Worm (Caenorhabditis elegans) whole organism, mixed stage, embryonic: ENCODE results near the gene F40H6.5.

Experiments
- blmp-1 ChIP-seq: fragments of 150-350 bp; optimal IDR thresholded peaks from 2 replicates; lab custom pipeline; 2014; ENCODE audit warnings: missing biosample characterization, missing genetic modification characterization
- ceh-83 ChIP-seq: fragments of 200-800 bp; sonication (Bioruptor generic); optimal IDR thresholded peaks from 2 replicates; lab custom pipeline; 2018; ENCODE audit warnings: mild to moderate bottlenecking, missing genetic modification characterization, missing compliant biosample characterization
- elt-1 ChIP-seq: sonication (generic microtip); optimal IDR thresholded peaks from 2 replicates; lab custom pipeline; 2017; ENCODE audit warnings: missing genetic modification characterization, mild to moderate bottlenecking, missing compliant biosample characterization, antibody characterized with exemption, moderate library complexity, borderline replicate concordance; ENCODE audit not compliant: insufficient read depth
- elt-3 ChIP-seq: fragments of 150-350 bp; optimal IDR thresholded peaks from 2 replicates; lab custom pipeline; 2014; ENCODE audit warnings: missing biosample characterization, missing genetic modification characterization
- nhr-28 ChIP-seq: fragments of 150-350 bp; optimal IDR thresholded peaks from 2 replicates; lab custom pipeline; 2014; ENCODE audit warnings: missing biosample characterization, missing genetic modification characterization
- pha-4 ChIP-seq: fragments of 150-350 bp; optimal IDR thresholded peaks from 2 replicates; lab custom pipeline; 2018; ENCODE audit warnings: missing biosample characterization, missing genetic modification reagents, missing genetic modification characterization
- snpc-4 ChIP-seq: fragments of 150-350 bp; optimal IDR thresholded peaks from 2 replicates; lab custom pipeline; 2014; ENCODE audit warnings: missing biosample characterization, missing genetic modification characterization
- unc-62 ChIP-seq: fragments of 150-350 bp; optimal IDR thresholded peaks from 2 replicates; lab custom pipeline; 2014; ENCODE audit warnings: missing biosample characterization, missing genetic modification reagents, missing genetic modification characterization

DNA sequence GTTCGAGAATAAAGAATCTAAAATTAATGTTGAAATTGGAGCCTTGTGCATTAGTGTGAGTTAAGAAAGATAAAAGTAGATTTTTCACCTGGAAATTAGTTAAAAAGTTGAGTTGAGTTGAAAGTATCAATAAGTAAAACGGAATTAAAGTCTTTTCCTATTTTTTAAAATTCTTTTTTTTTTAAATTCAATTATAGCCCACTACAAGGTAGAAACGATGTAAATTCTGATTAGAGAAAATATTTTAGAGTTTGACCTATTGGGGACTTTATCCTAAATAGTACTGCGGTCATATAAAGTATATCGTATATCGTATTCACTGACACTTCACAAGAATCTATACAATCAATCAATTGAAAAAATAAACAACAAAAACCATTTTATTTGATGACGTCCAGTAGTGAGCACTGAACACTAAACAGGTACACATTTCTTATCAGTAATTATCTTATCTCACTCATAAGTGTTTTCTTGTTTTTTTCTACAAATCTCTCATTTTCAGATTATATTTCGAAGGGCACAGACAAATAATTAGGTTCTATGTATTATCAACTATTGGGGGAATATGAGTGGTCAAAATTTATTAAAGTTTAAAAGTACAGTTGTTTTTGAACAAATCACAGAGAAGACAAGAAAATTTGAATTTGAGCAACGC is 32.2 kb upstream of the F40H6.5 start, which contains the start of gene wht-1:
- TF ChIP-seq blmp-1 (tag; lab: Kevin White, UChicago) (no peak), elt-3 (tag; lab: Kevin White, UChicago) (no peak), unc-62 (no peak), elt-1 (tag; lab: Kevin White, UChicago) (no peak), nhr-28 (tag; lab: Kevin White, UChicago) (no peak), pha-4 (tag; lab: Kevin White, UChicago) (no peak), ceh-83 (GFP tag; lab: Kevin White, UChicago) (no peak), snpc-4 (tag; lab: Kevin White, UChicago) (no peak)
